Fruit fly (Drosophila melanogaster) whole organism, embryonic: ENCODE data around the gene Sgp.

ENCODE experiments used
- ATbp ChIP-seq: fragments of 200-800 bp; sonication (Bioruptor generic); optimal IDR thresholded peaks from 2 replicates; lab custom pipeline; 2017; ENCODE audit warnings: missing biosample characterization, mild to moderate bottlenecking, missing genetic modification characterization, missing genetic modification reagents
- Atf-2 ChIP-seq: fragments of 200-800 bp; sonication (Bioruptor generic); optimal IDR thresholded peaks from 2 replicates; lab custom pipeline; 2016; ENCODE audit warnings: missing biosample characterization, missing genetic modification characterization
- Atf6 ChIP-seq: fragments of 200-800 bp; sonication (Bioruptor generic); IDR thresholded peaks from 2 replicates; pipeline ENCODE4 v1.3.6; 2022; ENCODE audit warnings: missing biosample characterization, missing genetic modification characterization
- B-H2 ChIP-seq: fragments of 200-800 bp; sonication (Bioruptor generic); optimal IDR thresholded peaks from 2 replicates; lab custom pipeline; 2018; ENCODE audit warnings: missing biosample characterization, mild to moderate bottlenecking, missing genetic modification characterization
- Blimp-1 ChIP-seq: fragments of 200-800 bp; sonication (Bioruptor generic); optimal IDR thresholded peaks from 3 replicates; lab custom pipeline; 2018; ENCODE audit warnings: missing biosample characterization, missing genetic modification characterization, mild to moderate bottlenecking, moderate library complexity, missing genetic modification reagents
- CG10209 ChIP-seq: fragments of 200-800 bp; sonication (Bioruptor generic); optimal IDR thresholded peaks from 3 replicates; lab custom pipeline; 2017; ENCODE audit warnings: missing biosample characterization, mild to moderate bottlenecking, missing genetic modification characterization, missing genetic modification reagents
- CG10654 ChIP-seq: fragments of 200-800 bp; sonication (Bioruptor generic); optimal IDR thresholded peaks from 2 replicates; lab custom pipeline; 2016; ENCODE audit warnings: missing biosample characterization, missing genetic modification characterization
- CG11247 ChIP-seq: fragments of 200-800 bp; sonication (Bioruptor generic); IDR thresholded peaks from 2 replicates; pipeline ENCODE4 v1.3.6; 2022; ENCODE audit warnings: missing biosample characterization, missing genetic modification characterization
- CG12659 ChIP-seq: fragments of 200-800 bp; sonication (Bioruptor generic); optimal IDR thresholded peaks from 3 replicates; lab custom pipeline; 2017; ENCODE audit warnings: mild to moderate bottlenecking, missing biosample characterization, missing genetic modification reagents, missing genetic modification characterization
- CG13123 ChIP-seq: fragments of 200-800 bp; sonication (Bioruptor generic); optimal IDR thresholded peaks from 2 replicates; lab custom pipeline; 2016; ENCODE audit warnings: missing biosample characterization, missing genetic modification characterization
- CG17186 ChIP-seq: fragments of 200-800 bp; sonication (Bioruptor generic); optimal IDR thresholded peaks from 3 replicates; lab custom pipeline; 2017; ENCODE audit warnings: missing biosample characterization, missing genetic modification reagents, missing genetic modification characterization
- CG2712 ChIP-seq: fragments of 200-800 bp; optimal IDR thresholded peaks from 3 replicates; lab custom pipeline; 2019; ENCODE audit warnings: missing biosample characterization, mild to moderate bottlenecking, missing genetic modification characterization, moderate library complexity
- CG2875 ChIP-seq: fragments of 200-800 bp; sonication (Bioruptor generic); optimal IDR thresholded peaks from 2 replicates; lab custom pipeline; 2017; ENCODE audit warnings: missing biosample characterization, mild to moderate bottlenecking, missing genetic modification characterization, missing genetic modification reagents
- CG31441 ChIP-seq: fragments of 200-800 bp; sonication (Bioruptor generic); IDR thresholded peaks from 2 replicates; pipeline ENCODE4 v1.3.6; 2022; ENCODE audit warnings: missing biosample characterization, missing genetic modification characterization
- CG3163 ChIP-seq: fragments of 200-800 bp; sonication (Bioruptor generic); optimal IDR thresholded peaks from 3 replicates; lab custom pipeline; 2016; ENCODE audit warnings: missing biosample characterization, missing genetic modification characterization
- CG4854 ChIP-seq: fragments of 200-800 bp; sonication (Bioruptor generic); optimal IDR thresholded peaks from 2 replicates; lab custom pipeline; 2016; ENCODE audit warnings: missing biosample characterization, missing genetic modification characterization, inconsistent platforms
- CG5953 ChIP-seq: fragments of 200-800 bp; sonication (Bioruptor generic); IDR thresholded peaks from 2 replicates; pipeline ENCODE4 v1.3.6; 2022; ENCODE audit warnings: missing biosample characterization, missing genetic modification characterization
- CG6654 ChIP-seq: fragments of 200-800 bp; sonication (Bioruptor generic); optimal IDR thresholded peaks from 2 replicates; lab custom pipeline; 2017; ENCODE audit warnings: missing biosample characterization, mild to moderate bottlenecking, missing genetic modification characterization
- CG6683 ChIP-seq: fragments of 200-800 bp; sonication (Bioruptor generic); optimal IDR thresholded peaks from 2 replicates; lab custom pipeline; 2017; ENCODE audit warnings: missing biosample characterization, mild to moderate bottlenecking, missing genetic modification characterization, missing genetic modification reagents
- CG8290 ChIP-seq, 3 experiments: fragments of 200-800 bp; sonication (Bioruptor generic); optimal IDR thresholded peaks; 2 replicates each; lab custom pipeline; 2016 to 2019; ENCODE audit warnings: missing biosample characterization in 3 of 3, missing genetic modification characterization in 3 of 3, mild to moderate bottlenecking in 2 of 3, moderate library complexity in 1 of 3
- CG9215 ChIP-seq: fragments of 200-800 bp; sonication (Bioruptor generic); IDR thresholded peaks from 2 replicates; pipeline ENCODE4 v1.3.6; 2022; ENCODE audit warnings: missing biosample characterization, missing genetic modification characterization
- CG9876 ChIP-seq: fragments of 200-800 bp; sonication (Bioruptor generic); optimal IDR thresholded peaks from 2 replicates; lab custom pipeline; 2016; ENCODE audit warnings: missing biosample characterization, missing genetic modification characterization
- Eip74EF ChIP-seq, 2 experiments: fragments of 200-800 bp in 1 of 2; fragments of >200 bp in 1 of 2; sonication (Bioruptor generic) in 1 of 2; optimal IDR thresholded peaks; 2 replicates each; lab custom pipeline; 2017 to 2019; ENCODE audit warnings: missing biosample characterization in 2 of 2, missing genetic modification characterization in 2 of 2, mild to moderate bottlenecking in 1 of 2, moderate library complexity in 1 of 2
- HLH4C ChIP-seq: fragments of 200-800 bp; sonication (Bioruptor generic); IDR thresholded peaks from 3 replicates; pipeline ENCODE4 v1.3.6; 2022; ENCODE audit warnings: missing biosample characterization, missing genetic modification characterization; ENCODE audit not compliant: partially characterized antibody
- Hsf ChIP-seq: fragments of 200-800 bp; sonication (Bioruptor generic); optimal IDR thresholded peaks from 3 replicates; lab custom pipeline; 2016; ENCODE audit warnings: missing biosample characterization, missing genetic modification characterization
- Lpt ChIP-seq: fragments of >200 bp; optimal IDR thresholded peaks from 2 replicates; lab custom pipeline; 2018; ENCODE audit warnings: missing biosample characterization, missing genetic modification characterization
- Oaz ChIP-seq: fragments of 200-800 bp; sonication (Bioruptor generic); IDR thresholded peaks from 2 replicates; pipeline ENCODE4 v1.3.6; 2022; ENCODE audit warnings: missing biosample characterization, missing genetic modification characterization
- Six4 ChIP-seq: fragments of 200-800 bp; sonication (Bioruptor generic); optimal IDR thresholded peaks from 2 replicates; lab custom pipeline; 2016; ENCODE audit warnings: missing biosample characterization, missing genetic modification characterization
- ac ChIP-seq: fragments of 200-800 bp; sonication (Bioruptor generic); optimal IDR thresholded peaks from 3 replicates; lab custom pipeline; 2017; ENCODE audit warnings: missing biosample characterization, mild to moderate bottlenecking, missing genetic modification characterization
- ato ChIP-seq: fragments of 200-800 bp; sonication (Bioruptor generic); IDR thresholded peaks from 2 replicates; pipeline ENCODE4 v1.3.6; 2022; ENCODE audit warnings: missing biosample characterization, missing genetic modification characterization; ENCODE audit not compliant: partially characterized antibody
- bcd ChIP-seq: fragments of 200-800 bp; sonication (Bioruptor generic); optimal IDR thresholded peaks from 2 replicates; lab custom pipeline; 2017; ENCODE audit warnings: missing biosample characterization, mild to moderate bottlenecking, missing genetic modification characterization
- bsh ChIP-seq, 2 experiments: fragments of 200-800 bp; sonication (Bioruptor generic); optimal IDR thresholded peaks; 2 replicates each; lab custom pipeline; 2017 to 2018; ENCODE audit warnings: mild to moderate bottlenecking in 2 of 2, missing biosample characterization in 2 of 2, missing genetic modification characterization in 2 of 2, moderate library complexity in 1 of 2
- cas ChIP-seq: fragments of 200-800 bp; sonication (Bioruptor generic); IDR thresholded peaks from 2 replicates; pipeline ENCODE4 v1.3.6; 2022; ENCODE audit warnings: missing biosample characterization, missing genetic modification characterization
- chn ChIP-seq: fragments of 200-800 bp; sonication (Bioruptor generic); optimal IDR thresholded peaks from 2 replicates; lab custom pipeline; 2016; ENCODE audit warnings: missing biosample characterization, missing genetic modification characterization
- da ChIP-seq: fragments of 200-800 bp; sonication (Bioruptor generic); optimal IDR thresholded peaks from 2 replicates; lab custom pipeline; 2016; ENCODE audit warnings: missing biosample characterization, missing genetic modification characterization
- en ChIP-seq: fragments of 200-800 bp; sonication (Bioruptor generic); optimal IDR thresholded peaks from 2 replicates; lab custom pipeline; 2016; ENCODE audit warnings: missing biosample characterization, missing genetic modification characterization
- fd64A ChIP-seq: fragments of 200-800 bp; sonication (Bioruptor generic); optimal IDR thresholded peaks from 3 replicates; lab custom pipeline; 2018; ENCODE audit warnings: missing biosample characterization, mild to moderate bottlenecking, missing genetic modification characterization
- h ChIP-seq: fragments of >200 bp; optimal IDR thresholded peaks from 2 replicates; lab custom pipeline; 2017
- lov ChIP-seq, 2 experiments: fragments of 200-800 bp in 1 of 2; fragments of >200 bp in 1 of 2; sonication (Bioruptor generic) in 1 of 2; IDR thresholded peaks in 1 of 2; optimal IDR thresholded peaks in 1 of 2; 2 replicates in 1 of 2; 3 replicates in 1 of 2; pipeline versions ENCODE4 v1.3.6 to Lab custom; 2017 to 2022; ENCODE audit warnings: missing biosample characterization in 1 of 2, missing genetic modification characterization in 1 of 2
- onecut ChIP-seq: fragments of 200-800 bp; sonication (Bioruptor generic); IDR thresholded peaks from 2 replicates; pipeline ENCODE4 v1.3.6; 2022; ENCODE audit warnings: missing biosample characterization, missing genetic modification characterization
- pfk ChIP-seq: fragments of 200-800 bp; sonication (Bioruptor generic); optimal IDR thresholded peaks from 2 replicates; lab custom pipeline; 2018; ENCODE audit warnings: missing biosample characterization, mild to moderate bottlenecking, missing genetic modification characterization, moderate library complexity
- psq ChIP-seq: fragments of 200-800 bp; sonication (Bioruptor generic); optimal IDR thresholded peaks from 2 replicates; lab custom pipeline; 2017; ENCODE audit warnings: missing biosample characterization, missing genetic modification characterization
- repo ChIP-seq: fragments of 200-800 bp; sonication (Bioruptor generic); optimal IDR thresholded peaks from 2 replicates; lab custom pipeline; 2016; ENCODE audit warnings: missing biosample characterization, missing genetic modification characterization
- rib ChIP-seq: fragments of 200-800 bp; sonication (Bioruptor generic); IDR thresholded peaks from 2 replicates; pipeline ENCODE4 v1.3.6; 2022; ENCODE audit warnings: missing biosample characterization, missing genetic modification characterization
- scrt ChIP-seq: fragments of 200-800 bp; sonication (Bioruptor generic); optimal IDR thresholded peaks from 2 replicates; lab custom pipeline; 2018; ENCODE audit warnings: missing biosample characterization, mild to moderate bottlenecking, missing genetic modification characterization, moderate library complexity
- shn ChIP-seq: fragments of 200-800 bp; sonication (Bioruptor generic); optimal IDR thresholded peaks from 3 replicates; lab custom pipeline; 2016; ENCODE audit warnings: missing biosample characterization, missing genetic modification characterization
- slp2 ChIP-seq: fragments of 200-800 bp; sonication (Bioruptor generic); optimal IDR thresholded peaks from 2 replicates; lab custom pipeline; 2016; ENCODE audit warnings: missing biosample characterization, missing genetic modification characterization
- tio ChIP-seq: fragments of 200-800 bp; sonication (Bioruptor generic); optimal IDR thresholded peaks from 2 replicates; lab custom pipeline; 2017; ENCODE audit warnings: missing biosample characterization, missing genetic modification characterization, inconsistent platforms

Gene Sgp

dm6 chr2L:8535394-8536176 lies 16.1 kb downstream of the Sgp start (continued):
- TF ChIP-seq CG13123 (GFP tag; lab: Kevin White, UChicago) (peak; percentile 72), CG6654 (GFP tag; lab: Kevin White, UChicago) (peak; percentile 83), B-H2 (GFP tag; lab: Kevin White, UChicago) (peak; percentile 75), slp2 (GFP tag; lab: Kevin White, UChicago) (no peak), psq (GFP tag; lab: Kevin White, UChicago) (peak; percentile 76), en (GFP tag; lab: Kevin White, UChicago) (peak; percentile 32), Atf6 (GFP tag; lab: Robert Waterston, UW) (peak; percentile 81), HLH4C (GFP tag; lab: Robert Waterston, UW) (no peak), ac (peak; percentile 44), chn (GFP tag; lab: Kevin White, UChicago) (peak; percentile 9), CG9876 (GFP tag; lab: Kevin White, UChicago) (no peak), CG31441 (GFP tag; lab: Robert Waterston, UW) (peak; percentile 86), repo (GFP tag; lab: Kevin White, UChicago) (no peak), CG6683 (peak; percentile 84), Oaz (GFP tag; lab: Robert Waterston, UW) (peak; percentile 67), lov (optimal IDR thresholded peaks at IDR 0.05; lab: Kevin White, UChicago) (no peak), lov (GFP tag; IDR thresholded peaks at IDR 0.05; lab: Robert Waterston, UW) (peak; percentile 71; the same call in 1 of the 3 replicates), pfk (no peak), ato (GFP tag; lab: Robert Waterston, UW) (no peak), onecut (GFP tag; lab: Robert Waterston, UW) (no peak; the same call in 1 of the 2 replicates), CG10654 (GFP tag; lab: Kevin White, UChicago) (peak; percentile 71), shn (GFP tag; lab: Kevin White, UChicago) (no peak), Blimp-1 (GFP tag; lab: Kevin White, UChicago) (peak; percentile 90), Eip74EF (GFP tag; optimal IDR thresholded peaks at IDR 0.05; lab: Kevin White, UChicago) (peak in 1 of 2 experiments; percentile 86), CG12659 (peak; percentile 94), CG5953 (peak; percentile 29; the same call in 1 of the 2 replicates), scrt (GFP tag; lab: Kevin White, UChicago) (peak; percentile 89), bsh (GFP tag; optimal IDR thresholded peaks at IDR 0.05; lab: Kevin White, UChicago) (peak; percentile 91 to 92), tio (GFP tag; lab: Kevin White, UChicago) (peak; percentile 95), CG2712 (tag; lab: Kevin White, UChicago) (peak; percentile 95), CG4854 (GFP tag; lab: Kevin White, UChicago) (peak; percentile 46), fd64A (GFP tag; lab: Kevin White, UChicago) (peak; percentile 10), CG2875 (GFP tag; lab: Kevin White, UChicago) (peak; percentile 81), CG9215 (GFP tag; lab: Robert Waterston, UW) (peak; percentile 84), Lpt (GFP tag; lab: Kevin White, UChicago) (no peak), da (GFP tag; lab: Kevin White, UChicago) (no peak), h (lab: Kevin White, UChicago) (no peak), cas (peak; percentile 12; the same call in 1 of the 2 replicates), CG10209 (GFP tag; lab: Kevin White, UChicago) (peak; percentile 95), bcd (peak; percentile 94), Atf-2 (GFP tag; lab: Kevin White, UChicago) (no peak), CG11247 (GFP tag; lab: Robert Waterston, UW) (peak; percentile 73), Hsf (GFP tag; lab: Kevin White, UChicago) (peak; percentile 77), CG3163 (peak; percentile 76), ATbp (GFP tag; lab: Kevin White, UChicago) (peak; percentile 83), CG17186 (peak; percentile 3), Six4 (GFP tag; lab: Kevin White, UChicago) (peak; percentile 82), rib (GFP tag; lab: Robert Waterston, UW) (no peak), CG8290 (GFP tag; optimal IDR thresholded peaks at IDR 0.05; lab: Kevin White, UChicago) (peak; percentile 55), CG8290 (tag; optimal IDR thresholded peaks at IDR 0.05; lab: Kevin White, UChicago) (peak in 1 of 2 experiments; percentile 54)
